Worm (Caenorhabditis elegans) whole organism, young adult: ENCODE results near the gene T22F7.4.

ENCODE experiments used
- F22D6.2 ChIP-seq: sonication (generic microtip); optimal IDR thresholded peaks from 2 replicates; lab custom pipeline; 2016; ENCODE audit warnings: mild to moderate bottlenecking, missing genetic modification characterization, missing compliant biosample characterization
- F39B2.1 ChIP-seq: fragments of 200-800 bp; sonication (Bioruptor generic); IDR thresholded peaks from 2 replicates; pipeline ENCODE4 v1.3.6; 2022; ENCODE audit warnings: missing genetic modification reagents, missing genetic modification characterization, missing compliant biosample characterization
- K11D2.4 ChIP-seq: fragments of 200-800 bp; sonication (Bioruptor generic); IDR thresholded peaks from 2 replicates; pipeline ENCODE4 v1.3.6; 2022; ENCODE audit warnings: missing genetic modification reagents, missing genetic modification characterization, missing compliant biosample characterization
- Y53G8AR.9 ChIP-seq: fragments of 200-800 bp; sonication (Bioruptor generic); conservative IDR thresholded peaks from 2 replicates; pipeline ENCODE4 v1.3.6; 2022; ENCODE audit warnings: missing genetic modification reagents, missing genetic modification characterization, missing compliant biosample characterization
- ama-1 ChIP-seq, 3 experiments: fragments of 150-350 bp in 1 of 3; sonication (generic microtip) in 2 of 3; optimal IDR thresholded peaks; 2 replicates each; lab custom pipeline; 2014 to 2018; ENCODE audit warnings: missing biosample characterization in 2 of 3, missing genetic modification characterization in 2 of 3, missing genetic modification reagents in 2 of 3
- hlh-26 ChIP-seq: fragments of 200-800 bp; sonication (Bioruptor generic); conservative IDR thresholded peaks from 2 replicates; pipeline ENCODE4 v1.3.6; 2022; ENCODE audit warnings: missing genetic modification reagents, missing genetic modification characterization, missing compliant biosample characterization
- hrde-1 ChIP-seq: sonication (generic microtip); optimal IDR thresholded peaks from 2 replicates; lab custom pipeline; 2016; ENCODE audit warnings: missing genetic modification characterization, mild to moderate bottlenecking, missing compliant biosample characterization, moderate library complexity, missing genotype, missing genetic modification reagents, borderline replicate concordance
- ztf-25 ChIP-seq: fragments of 200-800 bp; sonication (Bioruptor generic); IDR thresholded peaks from 2 replicates; pipeline ENCODE4 v1.3.6; 2022; ENCODE audit warnings: missing genetic modification reagents, missing genetic modification characterization, missing compliant biosample characterization

DNA sequence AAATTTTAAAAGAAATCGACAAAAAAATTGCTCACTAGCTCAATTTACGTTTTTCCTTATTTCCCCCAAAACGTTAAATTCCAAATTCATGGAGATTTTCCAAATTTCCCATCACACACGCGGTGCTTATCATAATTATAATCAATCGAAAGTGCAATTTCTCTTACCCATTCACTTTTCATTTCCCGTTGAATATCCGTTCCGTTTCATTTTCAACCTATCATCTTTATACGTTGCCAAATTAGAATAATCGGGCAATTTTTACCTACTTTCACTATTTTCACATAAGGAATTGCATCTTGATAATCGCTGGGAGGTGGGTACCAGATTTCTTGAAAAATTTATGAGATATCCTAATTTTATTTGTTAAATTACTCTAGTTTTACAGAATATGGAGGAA, 42.1 kb upstream of the T22F7.4 start:
- no peak for TF ChIP-seq hlh-26 (GFP tag; lab: Robert Waterston, UW)
- no peak for TF ChIP-seq K11D2.4 (GFP tag; lab: Robert Waterston, UW)
- TF ChIP-seq ztf-25 (GFP tag; lab: Robert Waterston, UW) = no peak
- TF ChIP-seq F22D6.2 = no peak
- no peak for TF ChIP-seq ama-1 (optimal IDR thresholded peaks at IDR 0.05; lab: Kevin White, UChicago)
- no peak for TF ChIP-seq ama-1 (GFP tag; optimal IDR thresholded peaks at IDR 0.05; lab: Kevin White, UChicago)
- TF ChIP-seq hrde-1 (tag; lab: Kevin White, UChicago) = no peak
- no peak for TF ChIP-seq F39B2.1
- TF ChIP-seq Y53G8AR.9 = no peak
